Fruit fly (Drosophila melanogaster): ENCODE results near the gene sd.

Gene sd

DNA sequence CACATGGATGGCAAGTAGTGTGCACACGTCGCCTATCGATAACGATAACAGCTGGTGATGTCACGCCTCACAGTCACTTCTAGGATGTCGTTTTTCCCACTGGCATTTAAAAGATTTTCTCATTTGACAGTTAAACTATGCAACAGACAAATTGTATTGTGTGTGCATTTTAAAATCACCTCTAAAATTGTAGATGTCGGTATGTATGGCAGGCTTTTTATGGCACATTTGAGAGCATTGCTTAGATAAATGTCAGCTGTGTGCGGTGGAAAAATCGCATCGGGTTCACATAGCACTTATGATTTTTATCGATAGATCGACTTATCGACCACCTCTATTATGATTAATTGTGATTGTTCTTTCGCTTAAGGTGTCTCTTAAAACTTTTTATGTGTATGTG is 40.0 kb downstream of the sd start, which contains the start of the genes ArgRS and CG8578 (continued):
- TF ChIP-seq CG2202 (tag; optimal IDR thresholded peaks at IDR 0.05) (no peak), GATAe (GFP tag; conservative IDR thresholded peaks at IDR 0.05) (0 out of 2 replicates have a peak, but pooled peaks have one; percentile 15), CrebB (tag; optimal IDR thresholded peaks at IDR 0.05) (no peak), sisA (GFP tag; IDR thresholded peaks at IDR 0.05) (no peak; the same call in 1 of the 2 replicates), exex (tag; optimal IDR thresholded peaks at IDR 0.05) (peak; percentile 29), Rfx (GFP tag; IDR thresholded peaks at IDR 0.05) (peak; percentile 83), CG7357 (GFP tag; IDR thresholded peaks at IDR 0.05) (peak; percentile 98), CG4854 (GFP tag; optimal IDR thresholded peaks at IDR 0.05) (no peak), pan (optimal IDR thresholded peaks at IDR 0.05) (no peak), pan (GFP tag; optimal IDR thresholded peaks at IDR 0.05 in 1 of 2, IDR thresholded peaks at IDR 0.05 in 1 of 2) (peak in 1 of 2 experiments; percentile 76), CG6689 (GFP tag; IDR thresholded peaks at IDR 0.05) (peak; percentile 83; the same call in 1 of the 2 replicates), CG3995 (GFP tag; optimal IDR thresholded peaks at IDR 0.05) (peak; percentile 94), CG7271 (tag; optimal IDR thresholded peaks at IDR 0.05) (no peak), Sin3A (optimal IDR thresholded peaks at IDR 0.05) (peak; percentile 96), CG31388 (GFP tag; optimal IDR thresholded peaks at IDR 0.05) (no peak), seq (GFP tag; IDR thresholded peaks at IDR 0.05) (no peak), CG3163 (GFP tag; optimal IDR thresholded peaks at IDR 0.05) (peak; percentile 40), ap (GFP tag; IDR thresholded peaks at IDR 0.05) (no peak), Rx (GFP tag; IDR thresholded peaks at IDR 0.05) (no peak), CG17359 (tag; optimal IDR thresholded peaks at IDR 0.05) (no peak), Bteb2 (GFP tag; optimal IDR thresholded peaks at IDR 0.05) (peak; percentile 16), sens (GFP tag) (peak; percentile 96), lilli (GFP tag; optimal IDR thresholded peaks at IDR 0.05) (peak; percentile 87), Oli (tag; optimal IDR thresholded peaks at IDR 0.05) (no peak), salm (tag; optimal IDR thresholded peaks at IDR 0.05) (no peak), tx (GFP tag; optimal IDR thresholded peaks at IDR 0.05) (peak; percentile 19), HLH3B (GFP tag; IDR thresholded peaks at IDR 0.05) (no peak), dmrt11E (tag; optimal IDR thresholded peaks at IDR 0.05) (peak; percentile 12), CG8944 (GFP tag; optimal IDR thresholded peaks at IDR 0.05) (peak; percentile 7), CG10979 (tag; optimal IDR thresholded peaks at IDR 0.05) (peak; percentile 21), Ssrp (tag; optimal IDR thresholded peaks at IDR 0.05) (no peak), B-H2 (GFP tag; optimal IDR thresholded peaks at IDR 0.05) (peak; percentile 13), prd (optimal IDR thresholded peaks at IDR 0.05) (no peak), prd (GFP tag; IDR thresholded peaks at IDR 0.05) (peak; percentile 85), Dref (GFP tag; IDR thresholded peaks at IDR 0.05) (peak; percentile 73), CG17829 (tag; optimal IDR thresholded peaks at IDR 0.05) (peak; percentile 74), CG11085 (GFP tag; IDR thresholded peaks at IDR 0.05) (no peak), CG10209 (GFP tag; optimal IDR thresholded peaks at IDR 0.05) (peak; percentile 25), CG9797 (GFP tag; optimal IDR thresholded peaks at IDR 0.05) (peak; percentile 16), ewg (GFP tag; optimal IDR thresholded peaks at IDR 0.05) (no peak), sqz (GFP tag; optimal IDR thresholded peaks at IDR 0.05) (no peak), H2.0 (GFP tag; IDR thresholded peaks at IDR 0.05) (no peak), CG2199 (GFP tag; IDR thresholded peaks at IDR 0.05) (no peak), Ada2b (GFP tag; IDR thresholded peaks at IDR 0.05) (no peak), repo (GFP tag; optimal IDR thresholded peaks at IDR 0.05) (no peak), stwl (tag; optimal IDR thresholded peaks at IDR 0.05) (peak; percentile 30), CG10267 (tag; optimal IDR thresholded peaks at IDR 0.05) (peak; percentile 23), Dek (tag; optimal IDR thresholded peaks at IDR 0.05) (no peak), Atf6 (GFP tag; IDR thresholded peaks at IDR 0.05) (no peak), gce (GFP tag; IDR thresholded peaks at IDR 0.05) (no peak), CG33557 (GFP tag; optimal IDR thresholded peaks at IDR 0.05) (peak; percentile 30), HLHmδ (GFP tag; optimal IDR thresholded peaks at IDR 0.05) (no peak), Dfd (GFP tag; optimal IDR thresholded peaks at IDR 0.05) (no peak)
